Worm (Caenorhabditis elegans): ENCODE data around the gene bath-38.
"Not testable (repeated sequence)": the region's sequence is repeated elsewhere in the genome, so short reads cannot be mapped to it uniquely, and the experiment has no call there.

DNA sequence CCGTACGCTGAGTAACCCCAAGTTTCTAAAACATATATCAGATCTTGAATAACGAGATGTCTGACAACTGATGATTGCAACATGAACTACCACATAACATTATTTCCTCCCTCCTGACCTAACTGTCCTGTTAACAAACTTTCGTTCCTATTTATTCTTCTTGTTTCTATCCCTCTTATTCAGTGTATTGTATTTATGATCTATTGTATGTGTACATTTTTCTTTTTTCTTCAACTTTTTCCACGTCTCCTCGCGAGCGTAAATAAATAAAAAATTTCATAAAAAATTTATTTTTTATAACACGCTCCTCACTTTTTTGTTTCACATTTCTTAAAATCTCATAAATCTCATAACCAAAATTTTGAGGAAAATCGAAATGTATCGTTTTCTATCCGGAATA lies 38.8 kb downstream of the bath-38 start, which contains the start of gene ZK892.4:
- not testable (repeated sequence) for TF ChIP-seq mdl-1 (tag; optimal IDR thresholded peaks at IDR 0.05); egl-27 (tag; optimal IDR thresholded peaks at IDR 0.05); nhr-237 (tag; optimal IDR thresholded peaks at IDR 0.05); unc-39 (tag; optimal IDR thresholded peaks at IDR 0.05); fos-1 (tag; optimal IDR thresholded peaks at IDR 0.05); snpc-4 (tag; optimal IDR thresholded peaks at IDR 0.05); ceh-82 (tag; optimal IDR thresholded peaks at IDR 0.05); unc-62 (GFP tag; optimal IDR thresholded peaks at IDR 0.05); elt-3 (tag; optimal IDR thresholded peaks at IDR 0.05); fkh-2 (tag; optimal IDR thresholded peaks at IDR 0.05); nhr-12 (tag; optimal IDR thresholded peaks at IDR 0.05)

Measured in whole organism, L3 larva.